Fruit fly (Drosophila melanogaster) whole organism, embryonic: ENCODE data around the gene peg.

ENCODE experiments used
- Atf-2 ChIP-seq: fragments of 200-800 bp; sonication (Bioruptor generic); optimal IDR thresholded peaks from 2 replicates; lab custom pipeline; 2016; ENCODE audit warnings: missing biosample characterization, missing genetic modification characterization
- Bgb ChIP-seq: fragments of 200-800 bp; sonication (Bioruptor generic); IDR thresholded peaks from 2 replicates; pipeline ENCODE4 v1.3.6; 2022; ENCODE audit warnings: missing biosample characterization, missing genetic modification characterization; ENCODE audit not compliant: partially characterized antibody
- CG10565 ChIP-seq: fragments of 200-800 bp; sonication (Bioruptor generic); optimal IDR thresholded peaks from 3 replicates; lab custom pipeline; 2016; ENCODE audit warnings: missing biosample characterization, mild to moderate bottlenecking, missing genetic modification characterization
- CG12769 ChIP-seq: fragments of 200-800 bp; sonication (Bioruptor generic); optimal IDR thresholded peaks from 2 replicates; lab custom pipeline; 2019; ENCODE audit warnings: missing biosample characterization, mild to moderate bottlenecking, missing genetic modification characterization, moderate library complexity
- CG13894 ChIP-seq: fragments of 200-800 bp; sonication (Bioruptor generic); optimal IDR thresholded peaks from 3 replicates; lab custom pipeline; 2018; ENCODE audit warnings: missing biosample characterization, mild to moderate bottlenecking, missing genetic modification characterization, moderate library complexity
- CG15073 ChIP-seq: fragments of 200-800 bp; sonication (Bioruptor generic); optimal IDR thresholded peaks from 2 replicates; lab custom pipeline; 2016; ENCODE audit warnings: missing biosample characterization, missing genetic modification characterization
- CG1603 ChIP-seq: fragments of 200-800 bp; sonication (Bioruptor generic); optimal IDR thresholded peaks from 2 replicates; lab custom pipeline; 2019; ENCODE audit warnings: missing biosample characterization, mild to moderate bottlenecking, missing genetic modification characterization, moderate library complexity
- CG16813 ChIP-seq: fragments of 200-800 bp; sonication (Bioruptor generic); IDR thresholded peaks from 3 replicates; pipeline ENCODE4 v1.3.6; 2022; ENCODE audit warnings: missing biosample characterization, missing genetic modification characterization; ENCODE audit not compliant: partially characterized antibody
- CG16863 ChIP-seq: fragments of 200-800 bp; sonication (Bioruptor generic); optimal IDR thresholded peaks from 3 replicates; lab custom pipeline; 2016; ENCODE audit warnings: missing biosample characterization, missing genetic modification characterization
- CG17612 ChIP-seq: fragments of 200-800 bp; sonication (Bioruptor generic); IDR thresholded peaks from 2 replicates; pipeline ENCODE4 v1.3.6; 2022; ENCODE audit warnings: missing biosample characterization, missing genetic modification characterization
- CG2199 ChIP-seq: fragments of 200-800 bp; sonication (Bioruptor generic); IDR thresholded peaks from 3 replicates; pipeline ENCODE4 v1.3.6; 2022; ENCODE audit warnings: missing biosample characterization, missing genetic modification characterization
- CG3281 ChIP-seq: fragments of 200-800 bp; sonication (Bioruptor generic); optimal IDR thresholded peaks from 3 replicates; lab custom pipeline; 2017; ENCODE audit warnings: missing biosample characterization, mild to moderate bottlenecking, missing genetic modification characterization
- CG42726 ChIP-seq: fragments of 200-800 bp; sonication (Bioruptor generic); IDR thresholded peaks from 2 replicates; pipeline ENCODE4 v1.3.6; 2022; ENCODE audit warnings: missing biosample characterization, missing genetic modification characterization; ENCODE audit not compliant: partially characterized antibody
- CG4360 ChIP-seq: fragments of 200-800 bp; sonication (Bioruptor generic); IDR thresholded peaks from 2 replicates; pipeline ENCODE4 v1.3.6; 2022; ENCODE audit warnings: missing biosample characterization, missing genetic modification characterization
- CG6272 ChIP-seq: fragments of 200-800 bp; sonication (Bioruptor generic); IDR thresholded peaks from 2 replicates; pipeline ENCODE4 v1.3.6; 2022; ENCODE audit warnings: missing biosample characterization, missing genetic modification characterization
- CG7963 ChIP-seq: fragments of 200-800 bp; sonication (Bioruptor generic); IDR thresholded peaks from 3 replicates; pipeline ENCODE4 v1.3.6; 2022; ENCODE audit warnings: missing biosample characterization, missing genetic modification characterization; ENCODE audit not compliant: partially characterized antibody
- CG8290 ChIP-seq, 3 experiments: fragments of 200-800 bp; sonication (Bioruptor generic); optimal IDR thresholded peaks; 2 replicates each; lab custom pipeline; 2016 to 2019; ENCODE audit warnings: missing biosample characterization in 3 of 3, missing genetic modification characterization in 3 of 3, mild to moderate bottlenecking in 2 of 3, moderate library complexity in 1 of 3
- CG9437 ChIP-seq: fragments of 200-800 bp; sonication (Bioruptor generic); optimal IDR thresholded peaks from 2 replicates; lab custom pipeline; 2018; ENCODE audit warnings: missing biosample characterization, mild to moderate bottlenecking, missing genetic modification characterization
- Dbx ChIP-seq: fragments of 200-800 bp; sonication (Bioruptor generic); IDR thresholded peaks from 3 replicates; pipeline ENCODE4 v1.3.6; 2022; ENCODE audit warnings: missing biosample characterization, missing genetic modification characterization
- Deaf1 ChIP-seq: fragments of 200-800 bp; optimal IDR thresholded peaks from 3 replicates; lab custom pipeline; 2019; ENCODE audit warnings: missing biosample characterization, mild to moderate bottlenecking, missing genetic modification characterization, moderate library complexity
- Dek ChIP-seq: fragments of 200-800 bp; sonication (Bioruptor generic); optimal IDR thresholded peaks from 3 replicates; lab custom pipeline; 2019; ENCODE audit warnings: missing biosample characterization, mild to moderate bottlenecking, missing genetic modification characterization, moderate library complexity
- Doc3 ChIP-seq: fragments of 200-800 bp; sonication (Bioruptor generic); IDR thresholded peaks from 3 replicates; pipeline ENCODE4 v1.3.6; 2022; ENCODE audit warnings: missing biosample characterization, missing genetic modification characterization; ENCODE audit not compliant: partially characterized antibody
- Drgx ChIP-seq: fragments of 200-800 bp; sonication (Bioruptor generic); IDR thresholded peaks from 2 replicates; pipeline ENCODE4 v1.3.6; 2022; ENCODE audit warnings: missing biosample characterization, missing genetic modification characterization
- Eip74EF ChIP-seq, 2 experiments: fragments of 200-800 bp in 1 of 2; fragments of >200 bp in 1 of 2; sonication (Bioruptor generic) in 1 of 2; optimal IDR thresholded peaks; 2 replicates each; lab custom pipeline; 2017 to 2019; ENCODE audit warnings: missing biosample characterization in 2 of 2, missing genetic modification characterization in 2 of 2, mild to moderate bottlenecking in 1 of 2, moderate library complexity in 1 of 2
- GATAe ChIP-seq: fragments of 200-800 bp; sonication (Bioruptor generic); conservative IDR thresholded peaks from 2 replicates; pipeline ENCODE4 v1.3.6; 2022; ENCODE audit warnings: missing biosample characterization, missing genetic modification characterization
- Hr51 ChIP-seq, 2 experiments: fragments of 200-800 bp; sonication (Bioruptor generic); optimal IDR thresholded peaks; 2 replicates in 1 of 2; 3 replicates in 1 of 2; lab custom pipeline; 2016 to 2018; ENCODE audit warnings: missing biosample characterization in 2 of 2, missing genetic modification characterization in 2 of 2, mild to moderate bottlenecking in 1 of 2, moderate library complexity in 1 of 2
- Kr ChIP-seq: fragments of 200-800 bp; sonication (Bioruptor generic); optimal IDR thresholded peaks from 2 replicates; lab custom pipeline; 2017; ENCODE audit warnings: missing biosample characterization, mild to moderate bottlenecking, missing genetic modification characterization
- Lhr ChIP-seq: fragments of 200-800 bp; sonication (Bioruptor generic); optimal IDR thresholded peaks from 3 replicates; lab custom pipeline; 2017; ENCODE audit warnings: mild to moderate bottlenecking, missing biosample characterization, missing genetic modification reagents, missing genetic modification characterization
- NFAT ChIP-seq: fragments of 200-800 bp; sonication (Bioruptor generic); IDR thresholded peaks from 2 replicates; pipeline ENCODE4 v1.3.6; 2022; ENCODE audit warnings: missing biosample characterization, missing genetic modification characterization
- Nf-YA ChIP-seq: fragments of 200-800 bp; sonication (Bioruptor generic); IDR thresholded peaks from 2 replicates; pipeline ENCODE4 v1.3.6; 2022; ENCODE audit warnings: missing biosample characterization, missing genetic modification characterization
- Nf-YC ChIP-seq: fragments of 200-800 bp; optimal IDR thresholded peaks from 3 replicates; lab custom pipeline; 2019; ENCODE audit warnings: missing biosample characterization, mild to moderate bottlenecking, missing genetic modification characterization, moderate library complexity
- Opbp ChIP-seq: fragments of 200-800 bp; sonication (Bioruptor generic); IDR thresholded peaks from 3 replicates; pipeline ENCODE4 v1.3.6; 2022; ENCODE audit warnings: missing biosample characterization, missing genetic modification characterization; ENCODE audit not compliant: partially characterized antibody
- Pdp1 ChIP-seq, 2 experiments: fragments of 200-800 bp; sonication (Bioruptor generic); optimal IDR thresholded peaks; 3 replicates each; lab custom pipeline; 2016; ENCODE audit warnings: missing biosample characterization in 2 of 2, missing genetic modification characterization in 2 of 2, mild to moderate bottlenecking in 1 of 2, moderate library complexity in 1 of 2
- Side ChIP-seq: fragments of 200-800 bp; sonication (Bioruptor generic); optimal IDR thresholded peaks from 2 replicates; lab custom pipeline; 2016; ENCODE audit warnings: missing biosample characterization, missing genetic modification characterization
- bigmax ChIP-seq: fragments of 200-800 bp; sonication (Bioruptor generic); optimal IDR thresholded peaks from 2 replicates; lab custom pipeline; 2018; ENCODE audit warnings: missing biosample characterization, mild to moderate bottlenecking, missing genetic modification characterization
- esg ChIP-seq: fragments of 200-800 bp; sonication (Bioruptor generic); conservative IDR thresholded peaks from 2 replicates; pipeline ENCODE4 v1.3.6; 2022; ENCODE audit warnings: missing biosample characterization, missing genetic modification characterization
- eyg ChIP-seq: fragments of 200-800 bp; sonication (Bioruptor generic); optimal IDR thresholded peaks from 3 replicates; lab custom pipeline; 2016; ENCODE audit warnings: missing biosample characterization, missing genetic modification characterization
- fd64A ChIP-seq: fragments of 200-800 bp; sonication (Bioruptor generic); optimal IDR thresholded peaks from 3 replicates; lab custom pipeline; 2018; ENCODE audit warnings: missing biosample characterization, mild to moderate bottlenecking, missing genetic modification characterization
- gfzf ChIP-seq: fragments of 200-800 bp; sonication (Bioruptor generic); optimal IDR thresholded peaks from 2 replicates; lab custom pipeline; 2016; ENCODE audit warnings: missing biosample characterization, mild to moderate bottlenecking, missing genetic modification characterization, moderate library complexity
- ind ChIP-seq: fragments of 200-800 bp; sonication (Bioruptor generic); optimal IDR thresholded peaks from 3 replicates; lab custom pipeline; 2016; ENCODE audit warnings: missing biosample characterization, missing genetic modification characterization
- lilli ChIP-seq: fragments of 200-800 bp; sonication (Bioruptor generic); optimal IDR thresholded peaks from 3 replicates; lab custom pipeline; 2016; ENCODE audit warnings: missing biosample characterization, missing genetic modification characterization
- mirr ChIP-seq: fragments of 200-800 bp; sonication (Bioruptor generic); optimal IDR thresholded peaks from 3 replicates; lab custom pipeline; 2018; ENCODE audit warnings: missing biosample characterization, mild to moderate bottlenecking, missing genetic modification characterization
- odd ChIP-seq: fragments of 200-800 bp; sonication (Bioruptor generic); optimal IDR thresholded peaks from 2 replicates; lab custom pipeline; 2017; ENCODE audit warnings: missing biosample characterization, mild to moderate bottlenecking, missing genetic modification characterization
- scrt ChIP-seq: fragments of 200-800 bp; sonication (Bioruptor generic); optimal IDR thresholded peaks from 2 replicates; lab custom pipeline; 2018; ENCODE audit warnings: missing biosample characterization, mild to moderate bottlenecking, missing genetic modification characterization, moderate library complexity
- slbo ChIP-seq: fragments of 200-800 bp; sonication (Bioruptor generic); IDR thresholded peaks from 2 replicates; pipeline ENCODE4 v1.3.6; 2022; ENCODE audit warnings: missing biosample characterization, missing genetic modification characterization
- wdn ChIP-seq: fragments of 200-800 bp; sonication (Bioruptor generic); IDR thresholded peaks from 2 replicates; pipeline ENCODE4 v1.3.6; 2022; ENCODE audit warnings: missing biosample characterization, missing genetic modification characterization

The peg gene

DNA sequence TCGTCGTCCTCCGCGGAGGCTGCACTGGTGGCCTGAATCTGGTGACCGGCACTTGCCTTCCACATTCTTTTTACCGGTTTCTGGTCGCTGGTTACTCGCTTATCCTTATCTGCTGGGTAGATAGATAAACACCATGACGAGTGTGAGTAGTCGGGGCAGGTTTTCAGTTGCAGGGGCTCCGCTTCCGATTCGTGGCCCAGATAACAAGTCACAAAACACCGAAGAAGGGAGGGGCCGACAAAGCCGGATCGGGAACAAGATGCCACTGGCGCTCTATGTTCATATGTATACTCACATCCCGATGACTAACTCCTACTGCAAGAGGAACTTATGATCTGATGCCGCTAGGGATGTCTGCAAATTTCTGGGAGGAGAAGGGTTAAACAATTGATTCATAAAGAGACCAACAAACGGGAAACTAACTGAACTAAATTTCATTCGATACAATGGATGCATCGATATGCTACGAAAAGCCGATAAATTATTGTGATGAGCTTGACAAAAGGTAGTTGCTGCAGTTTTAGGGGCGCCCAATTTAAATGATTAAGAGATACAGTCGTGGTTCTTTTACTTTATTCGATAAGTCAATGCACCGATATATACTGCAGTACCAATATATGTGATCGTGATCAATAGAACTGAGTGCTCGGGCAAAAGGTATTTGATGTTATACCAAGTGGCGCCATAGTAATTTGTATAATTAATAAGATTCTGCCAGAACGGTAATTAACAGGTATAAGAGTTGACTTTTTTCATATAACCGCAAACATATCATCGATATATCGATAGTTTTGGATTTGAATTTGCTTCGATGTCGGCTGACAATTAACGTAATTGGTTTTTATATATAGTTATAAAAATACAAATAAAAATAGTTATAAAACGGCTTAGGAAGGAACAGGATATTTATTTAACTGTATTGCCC lies 40.3 kb upstream of the peg start, which contains the start of gene Cortactin (continued):
- 0 out of 2 replicates have a peak, but pooled peaks have one; percentile 14 for TF ChIP-seq CG6272 (GFP tag; lab: Robert Waterston, UW)
- 0 out of 3 replicates have a peak, but pooled peaks have one; percentile 48 for TF ChIP-seq Dbx (GFP tag; lab: Robert Waterston, UW)
- peak; percentile 58 for TF ChIP-seq Nf-YC (tag; lab: Kevin White, UChicago)
- TF ChIP-seq CG1603 (tag; lab: Kevin White, UChicago): peak; percentile 72
- no peak for TF ChIP-seq lilli (GFP tag; lab: Kevin White, UChicago)
- TF ChIP-seq Dek (tag; lab: Kevin White, UChicago): peak; percentile 1
- no peak for TF ChIP-seq CG10565
- TF ChIP-seq eyg (GFP tag; lab: Kevin White, UChicago): no peak
- peak; percentile 75 for TF ChIP-seq Deaf1
- no peak for TF ChIP-seq fd64A
- TF ChIP-seq NFAT (GFP tag; lab: Robert Waterston, UW): peak; percentile 40; the same call in 1 of the 2 replicates
- TF ChIP-seq odd (GFP tag; lab: Kevin White, UChicago): no peak
- TF ChIP-seq CG15073 (GFP tag; lab: Kevin White, UChicago): peak; percentile 97
- no peak for TF ChIP-seq Nf-YA (GFP tag; lab: Robert Waterston, UW)
- TF ChIP-seq GATAe: 0 out of 2 replicates have a peak, but pooled peaks have one; percentile 11
- no peak for TF ChIP-seq Drgx
- TF ChIP-seq bigmax (GFP tag; lab: Kevin White, UChicago): peak; percentile 4
- peak; percentile 92 for TF ChIP-seq CG16813 (GFP tag; lab: Robert Waterston, UW)
- no peak for TF ChIP-seq CG16863 (GFP tag; lab: Kevin White, UChicago)
- no peak for TF ChIP-seq CG3281
- TF ChIP-seq wdn (GFP tag; lab: Robert Waterston, UW): no peak
- TF ChIP-seq slbo: 0 out of 2 replicates have a peak, but pooled peaks have one; percentile 4
- no peak for TF ChIP-seq Hr51 (GFP tag; optimal IDR thresholded peaks at IDR 0.05; lab: Kevin White, UChicago)
- TF ChIP-seq Bgb: peak; percentile 94
- TF ChIP-seq Side: no peak
- TF ChIP-seq Opbp (GFP tag; lab: Robert Waterston, UW): peak; percentile 92
- peak; percentile 63 for TF ChIP-seq gfzf (GFP tag; lab: Kevin White, UChicago)
- TF ChIP-seq Kr: peak; percentile 87
- no peak for TF ChIP-seq Atf-2
- peak; percentile 9 for TF ChIP-seq Lhr (GFP tag; lab: Kevin White, UChicago)
- TF ChIP-seq esg (GFP tag; lab: Robert Waterston, UW): no peak
- peak; percentile 44; the same call in 1 of the 3 replicates for TF ChIP-seq CG2199 (GFP tag; lab: Robert Waterston, UW)
- TF ChIP-seq Pdp1 (GFP tag; optimal IDR thresholded peaks at IDR 0.05; lab: Kevin White, UChicago): peak in 1 of 2 experiments; percentile 85
- TF ChIP-seq CG12769 (tag; lab: Kevin White, UChicago): peak; percentile 45
- TF ChIP-seq CG8290 (GFP tag; optimal IDR thresholded peaks at IDR 0.05; lab: Kevin White, UChicago): no peak
- peak; percentile 68 to 86 for TF ChIP-seq CG8290 (tag; optimal IDR thresholded peaks at IDR 0.05; lab: Kevin White, UChicago)
- no peak for TF ChIP-seq CG17612
- TF ChIP-seq Eip74EF (GFP tag; optimal IDR thresholded peaks at IDR 0.05; lab: Kevin White, UChicago): peak in 1 of 2 experiments; percentile 9
- TF ChIP-seq CG42726 (GFP tag; lab: Robert Waterston, UW): peak; percentile 95
- peak; percentile 9 for TF ChIP-seq mirr (GFP tag; lab: Kevin White, UChicago)
- TF ChIP-seq scrt (GFP tag; lab: Kevin White, UChicago): no peak
- TF ChIP-seq CG7963: peak; percentile 86
- peak; percentile 16 for TF ChIP-seq CG9437 (GFP tag; lab: Kevin White, UChicago)
- peak; percentile 93 for TF ChIP-seq Doc3 (GFP tag; lab: Robert Waterston, UW)
- TF ChIP-seq CG4360 (GFP tag; lab: Robert Waterston, UW): no peak
- TF ChIP-seq CG13894: peak; percentile 51
- no peak for TF ChIP-seq ind (GFP tag; lab: Kevin White, UChicago)
